Worm (Caenorhabditis elegans) whole organism, young adult: Measurements from ENCODE around the gene pgm-2.

Experiments
- D2030.7 ChIP-seq: fragments of 200-800 bp; sonication (Bioruptor generic); IDR thresholded peaks from 2 replicates; pipeline ENCODE4 v1.3.6; 2022; ENCODE audit warnings: missing genetic modification reagents, missing genetic modification characterization, missing compliant biosample characterization
- F22D6.2 ChIP-seq: sonication (generic microtip); optimal IDR thresholded peaks from 2 replicates; lab custom pipeline; 2016; ENCODE audit warnings: mild to moderate bottlenecking, missing genetic modification characterization, missing compliant biosample characterization
- F23B12.7 ChIP-seq: sonication (generic microtip); optimal IDR thresholded peaks from 2 replicates; lab custom pipeline; 2017; ENCODE audit warnings: missing genetic modification characterization, mild to moderate bottlenecking, missing compliant biosample characterization, antibody characterized with exemption, moderate library complexity; ENCODE audit not compliant: insufficient read depth
- F39B2.1 ChIP-seq: fragments of 200-800 bp; sonication (Bioruptor generic); IDR thresholded peaks from 2 replicates; pipeline ENCODE4 v1.3.6; 2022; ENCODE audit warnings: missing genetic modification reagents, missing genetic modification characterization, missing compliant biosample characterization
- F49E8.2 ChIP-seq: sonication (generic microtip); optimal IDR thresholded peaks from 3 replicates; lab custom pipeline; 2017; ENCODE audit warnings: missing genetic modification characterization, mild to moderate bottlenecking, missing compliant biosample characterization, antibody characterized with exemption, moderate library complexity; ENCODE audit not compliant: insufficient read depth
- K12H6.12 ChIP-seq: fragments of 200-800 bp; sonication (Bioruptor generic); optimal IDR thresholded peaks from 2 replicates; lab custom pipeline; 2018; ENCODE audit warnings: mild to moderate bottlenecking, missing genetic modification characterization, missing compliant biosample characterization
- Y53G8AR.9 ChIP-seq: fragments of 200-800 bp; sonication (Bioruptor generic); conservative IDR thresholded peaks from 2 replicates; pipeline ENCODE4 v1.3.6; 2022; ENCODE audit warnings: missing genetic modification reagents, missing genetic modification characterization, missing compliant biosample characterization
- Y79H2A.3 ChIP-seq: fragments of 200-800 bp; sonication (Bioruptor generic); conservative IDR thresholded peaks from 2 replicates; pipeline ENCODE4 v1.3.6; 2022; ENCODE audit warnings: missing genetic modification reagents, missing genetic modification characterization, missing compliant biosample characterization
- aptf-3 ChIP-seq: fragments of 200-800 bp; sonication (Bioruptor generic); IDR thresholded peaks from 2 replicates; pipeline ENCODE4 v1.3.6; 2022; ENCODE audit warnings: missing genetic modification characterization, missing compliant biosample characterization
- athp-1 ChIP-seq: sonication (generic microtip); optimal IDR thresholded peaks from 2 replicates; lab custom pipeline; 2017; ENCODE audit warnings: mild to moderate bottlenecking, missing genetic modification characterization, missing compliant biosample characterization
- attf-5 ChIP-seq: fragments of 200-800 bp; sonication (Bioruptor generic); optimal IDR thresholded peaks from 2 replicates; lab custom pipeline; 2018; ENCODE audit warnings: mild to moderate bottlenecking, missing genetic modification characterization, missing compliant biosample characterization
- bed-1 ChIP-seq: fragments of 200-800 bp; sonication (Bioruptor generic); IDR thresholded peaks from 2 replicates; pipeline ENCODE4 v1.3.6; 2022; ENCODE audit warnings: missing genetic modification reagents, missing genetic modification characterization, missing compliant biosample characterization
- bed-2 ChIP-seq: fragments of 200-800 bp; sonication (Bioruptor generic); IDR thresholded peaks from 2 replicates; pipeline ENCODE4 v1.3.6; 2022; ENCODE audit warnings: missing genetic modification reagents, missing genetic modification characterization, missing compliant biosample characterization
- cebp-1 ChIP-seq, 2 experiments: fragments of 200-800 bp in 1 of 2; sonication (Bioruptor generic) in 1 of 2; sonication (generic microtip) in 1 of 2; IDR thresholded peaks in 1 of 2; optimal IDR thresholded peaks in 1 of 2; 2 replicates each; pipeline versions ENCODE4 v1.3.6 to Lab custom; 2017 to 2022; ENCODE audit warnings: missing compliant biosample characterization in 2 of 2, missing genetic modification characterization in 2 of 2, mild to moderate bottlenecking in 1 of 2, missing genetic modification reagents in 1 of 2, moderate library complexity in 1 of 2
- cebp-2 ChIP-seq: fragments of 200-800 bp; sonication (Bioruptor generic); IDR thresholded peaks from 2 replicates; pipeline ENCODE4 v1.3.6; 2022; ENCODE audit warnings: missing genetic modification characterization, missing compliant biosample characterization
- ceh-58 ChIP-seq: fragments of 200-800 bp; sonication (Bioruptor generic); IDR thresholded peaks from 2 replicates; pipeline ENCODE4 v1.3.6; 2022; ENCODE audit warnings: missing genetic modification characterization, missing compliant biosample characterization
- ceh-79 ChIP-seq: sonication (generic microtip); optimal IDR thresholded peaks from 2 replicates; lab custom pipeline; 2017; ENCODE audit warnings: mild to moderate bottlenecking, missing genetic modification characterization, missing compliant biosample characterization
- chd-7 ChIP-seq: sonication (generic microtip); optimal IDR thresholded peaks from 2 replicates; lab custom pipeline; 2016; ENCODE audit warnings: mild to moderate bottlenecking, missing genetic modification characterization, moderate library complexity, missing compliant biosample characterization
- die-1 ChIP-seq: sonication (generic microtip); optimal IDR thresholded peaks from 2 replicates; lab custom pipeline; 2016; ENCODE audit warnings: missing genotype, mild to moderate bottlenecking, missing genetic modification characterization, missing compliant biosample characterization
- dpl-1 ChIP-seq: fragments of 150-350 bp; optimal IDR thresholded peaks from 2 replicates; lab custom pipeline; 2014; ENCODE audit warnings: missing biosample characterization, missing genetic modification reagents, missing genetic modification characterization
- efl-1 ChIP-seq: fragments of 150-350 bp; optimal IDR thresholded peaks from 2 replicates; lab custom pipeline; 2014; ENCODE audit warnings: missing biosample characterization, missing genetic modification reagents, missing genetic modification characterization
- egl-44 ChIP-seq: fragments of 200-800 bp; sonication (Bioruptor generic); IDR thresholded peaks from 2 replicates; pipeline ENCODE4 v1.3.6; 2022; ENCODE audit warnings: missing genetic modification reagents, missing genetic modification characterization, missing compliant biosample characterization
- ekl-4 ChIP-seq: fragments of 200-800 bp; sonication (Bioruptor generic); IDR thresholded peaks from 2 replicates; pipeline ENCODE4 v1.3.6; 2022; ENCODE audit warnings: missing genetic modification reagents, missing genetic modification characterization, missing compliant biosample characterization
- him-1 ChIP-seq: sonication (generic microtip); optimal IDR thresholded peaks from 2 replicates; lab custom pipeline; 2016; ENCODE audit warnings: missing genotype, missing genetic modification reagents, missing genetic modification characterization, missing compliant biosample characterization
- hmg-1.2 ChIP-seq: fragments of 200-800 bp; sonication (Bioruptor generic); IDR thresholded peaks from 2 replicates; pipeline ENCODE4 v1.3.6; 2022; ENCODE audit warnings: missing genetic modification reagents, missing genetic modification characterization, missing compliant biosample characterization
- lag-1 ChIP-seq: fragments of 200-800 bp; sonication (Bioruptor generic); IDR thresholded peaks from 2 replicates; pipeline ENCODE4 v1.3.6; 2022; ENCODE audit warnings: missing genetic modification reagents, missing genetic modification characterization, missing compliant biosample characterization
- lin-40 ChIP-seq: sonication (generic microtip); optimal IDR thresholded peaks from 2 replicates; lab custom pipeline; 2016; ENCODE audit warnings: missing genetic modification characterization, mild to moderate bottlenecking, missing compliant biosample characterization, missing genotype, missing genetic modification reagents
- madf-10 ChIP-seq: sonication (generic microtip); optimal IDR thresholded peaks from 2 replicates; lab custom pipeline; 2016; ENCODE audit warnings: mild to moderate bottlenecking, missing genetic modification characterization, missing compliant biosample characterization
- madf-3 ChIP-seq: fragments of 200-800 bp; sonication (Bioruptor generic); IDR thresholded peaks from 2 replicates; pipeline ENCODE4 v1.3.6; 2022; ENCODE audit warnings: missing genetic modification reagents, missing genetic modification characterization, missing compliant biosample characterization
- mel-28 ChIP-seq: sonication (generic microtip); optimal IDR thresholded peaks from 2 replicates; lab custom pipeline; 2016; ENCODE audit warnings: borderline replicate concordance, mild to moderate bottlenecking, missing genetic modification characterization, missing compliant biosample characterization
- mes-4 ChIP-seq: sonication (generic microtip); optimal IDR thresholded peaks from 2 replicates; lab custom pipeline; 2016; ENCODE audit warnings: missing genotype, missing genetic modification characterization, missing compliant biosample characterization
- nfya-1 ChIP-seq: sonication (generic microtip); optimal IDR thresholded peaks from 2 replicates; lab custom pipeline; 2017; ENCODE audit warnings: antibody characterized with exemption, missing compliant biosample characterization, missing genetic modification characterization, borderline replicate concordance; ENCODE audit not compliant: insufficient read depth
- nhr-27 ChIP-seq: fragments of 200-800 bp; sonication (Bioruptor generic); optimal IDR thresholded peaks from 2 replicates; lab custom pipeline; 2018; ENCODE audit warnings: mild to moderate bottlenecking, missing genetic modification characterization, moderate library complexity, missing compliant biosample characterization
- nhr-80 ChIP-seq: sonication (generic microtip); optimal IDR thresholded peaks from 2 replicates; lab custom pipeline; 2016; ENCODE audit warnings: missing genetic modification characterization, missing compliant biosample characterization
- pbrm-1 ChIP-seq: fragments of 200-800 bp; sonication (Bioruptor generic); IDR thresholded peaks from 2 replicates; pipeline ENCODE4 v1.3.6; 2022; ENCODE audit warnings: missing genetic modification reagents, missing genetic modification characterization, missing compliant biosample characterization
- pha-4 ChIP-seq: fragments of 150-350 bp; sonication (generic microtip); optimal IDR thresholded peaks from 2 replicates; lab custom pipeline; 2014; ENCODE audit warnings: missing biosample characterization, missing genetic modification reagents, missing genetic modification characterization
- rcor-1 ChIP-seq: fragments of 200-800 bp; sonication (Bioruptor generic); IDR thresholded peaks from 2 replicates; pipeline ENCODE4 v1.3.6; 2022; ENCODE audit warnings: missing genetic modification reagents, missing genetic modification characterization, missing compliant biosample characterization
- rpc-1 ChIP-seq, 2 experiments: fragments of 150-350 bp in 1 of 2; sonication (generic microtip) in 1 of 2; optimal IDR thresholded peaks; 2 replicates each; lab custom pipeline; 2014 to 2018; ENCODE audit warnings: missing biosample characterization in 1 of 2, missing genetic modification characterization in 1 of 2, missing genetic modification reagents in 1 of 2, missing genotype in 1 of 2
- sea-2 ChIP-seq: fragments of 200-800 bp; sonication (Bioruptor generic); IDR thresholded peaks from 2 replicates; pipeline ENCODE4 v1.3.6; 2022; ENCODE audit warnings: missing genetic modification characterization, missing compliant biosample characterization
- snpc-1.1 ChIP-seq: sonication (generic microtip); optimal IDR thresholded peaks from 2 replicates; lab custom pipeline; 2017; ENCODE audit warnings: missing genetic modification characterization, mild to moderate bottlenecking, missing compliant biosample characterization, antibody characterized with exemption, moderate library complexity, missing genotype, missing genetic modification reagents; ENCODE audit not compliant: insufficient read depth
- snpc-4 ChIP-seq, 5 experiments: fragments of 150-350 bp in 1 of 5; sonication (generic microtip) in 4 of 5; optimal IDR thresholded peaks; 2 replicates each; lab custom pipeline; 2014 to 2018; ENCODE audit warnings: missing genetic modification characterization in 5 of 5, missing biosample characterization in 3 of 5, antibody characterized with exemption in 2 of 5, mild to moderate bottlenecking in 2 of 5, missing compliant biosample characterization in 2 of 5, missing genotype in 2 of 5, moderate library complexity in 2 of 5, missing genetic modification reagents in 1 of 5
- tbx-9 ChIP-seq: sonication (generic microtip); optimal IDR thresholded peaks from 2 replicates; lab custom pipeline; 2016; ENCODE audit warnings: borderline replicate concordance, missing genetic modification characterization, inconsistent platforms, missing compliant biosample characterization
- ztf-18 ChIP-seq: sonication (generic microtip); optimal IDR thresholded peaks from 2 replicates; lab custom pipeline; 2016; ENCODE audit warnings: missing genotype, mild to moderate bottlenecking, missing genetic modification characterization, missing compliant biosample characterization
- ztf-22 ChIP-seq: fragments of 200-800 bp; sonication (Bioruptor generic); optimal IDR thresholded peaks from 2 replicates; lab custom pipeline; 2018; ENCODE audit warnings: mild to moderate bottlenecking, missing genetic modification characterization, moderate library complexity, missing compliant biosample characterization

The pgm-2 gene

ce11 chrIII:13343562-13344139 is 44.5 kb downstream of the pgm-2 start (continued):
- TF ChIP-seq ztf-22, result no peak
- TF ChIP-seq ztf-18 (tag; lab: Kevin White, UChicago), result peak; percentile 56
- TF ChIP-seq bed-1 (GFP tag; lab: Robert Waterston, UW), result no peak
- no peak for TF ChIP-seq rpc-1 (optimal IDR thresholded peaks at IDR 0.05; lab: Kevin White, UChicago)
- no peak for TF ChIP-seq rpc-1 (tag; optimal IDR thresholded peaks at IDR 0.05; lab: Kevin White, UChicago)
- 0 out of 2 replicates have a peak, but pooled peaks have one; percentile 21 for TF ChIP-seq pbrm-1 (GFP tag; lab: Robert Waterston, UW)
- TF ChIP-seq D2030.7, result no peak
- TF ChIP-seq cebp-1 (GFP tag; IDR thresholded peaks at IDR 0.05; lab: Robert Waterston, UW), result no peak
- TF ChIP-seq cebp-1 (tag; optimal IDR thresholded peaks at IDR 0.05; lab: Kevin White, UChicago), result peak; percentile 1
- TF ChIP-seq nfya-1 (tag; lab: Kevin White, UChicago), result no peak
- peak; percentile 66; the same call in 1 of the 2 replicates for TF ChIP-seq ekl-4
- TF ChIP-seq attf-5 (GFP tag; lab: Kevin White, UChicago), result no peak
- no peak for TF ChIP-seq die-1 (tag; lab: Kevin White, UChicago)
- no peak for TF ChIP-seq K12H6.12
- TF ChIP-seq dpl-1 (GFP tag; lab: Kevin White, UChicago), result no peak

- TF ChIP-seq pha-4 (tag; lab: Kevin White, UChicago) (no peak), efl-1 (peak; percentile 54), F23B12.7 (tag; lab: Kevin White, UChicago) (no peak), nhr-80 (tag; lab: Kevin White, UChicago) (peak; percentile 37), F39B2.1 (GFP tag; lab: Robert Waterston, UW) (no peak), sea-2 (GFP tag; lab: Robert Waterston, UW) (no peak), mel-28 (tag; lab: Kevin White, UChicago) (no peak), Y53G8AR.9 (no peak), bed-2 (GFP tag; lab: Robert Waterston, UW) (no peak), F22D6.2 (tag; lab: Kevin White, UChicago) (no peak), madf-3 (no peak), snpc-4 (GFP tag; optimal IDR thresholded peaks at IDR 0.05; lab: Kevin White, UChicago) (no peak), snpc-4 (tag; optimal IDR thresholded peaks at IDR 0.05; lab: Kevin White, UChicago) (peak in 2 of 4 experiments; percentile 13 to 18), F49E8.2 (peak; percentile 24), hmg-1.2 (GFP tag; lab: Robert Waterston, UW) (peak; percentile 26; the same call in 1 of the 2 replicates), him-1 (no peak), lag-1 (GFP tag; lab: Robert Waterston, UW) (no peak), egl-44 (GFP tag; lab: Robert Waterston, UW) (no peak), rcor-1 (no peak), ceh-58 (GFP tag; lab: Robert Waterston, UW) (no peak), dpl-1 (GFP tag; lab: Kevin White, UChicago) (no peak), tbx-9 (tag; lab: Kevin White, UChicago) (no peak), aptf-3 (GFP tag; lab: Robert Waterston, UW) (no peak), ceh-79 (tag; lab: Kevin White, UChicago) (no peak), Y79H2A.3 (no peak), cebp-2 (GFP tag; lab: Robert Waterston, UW) (0 out of 2 replicates have a peak, but pooled peaks have one; percentile 18), athp-1 (no peak), madf-10 (no peak), snpc-1.1 (no peak), lin-40 (tag; lab: Kevin White, UChicago) (peak; percentile 12), chd-7 (tag; lab: Kevin White, UChicago) (no peak), mes-4 (tag; lab: Kevin White, UChicago) (no peak), nhr-27 (tag; lab: Kevin White, UChicago) (no peak)
Observed at ce11 chrIII:13344538-13345136, 45.5 kb downstream of the pgm-2 start, which contains the start of gene acaa-2. acaa-2 (plus strand) TSS chrIII:13344937.
